Fruit fly (Drosophila melanogaster) whole organism, prepupa: ENCODE results near the gene CG33306.

Experiments
- Blimp-1 ChIP-seq: fragments of 200-800 bp; sonication (Bioruptor generic); optimal IDR thresholded peaks from 3 replicates; lab custom pipeline; 2017; ENCODE audit warnings: missing biosample characterization, missing genetic modification characterization, mild to moderate bottlenecking, moderate library complexity, missing genetic modification reagents
- CG10631 ChIP-seq: fragments of 200-800 bp; sonication (Bioruptor generic); optimal IDR thresholded peaks from 2 replicates; lab custom pipeline; 2016; ENCODE audit warnings: missing biosample characterization, missing genetic modification characterization
- CG10669 ChIP-seq: fragments of 200-800 bp; sonication (Bioruptor generic); optimal IDR thresholded peaks from 3 replicates; lab custom pipeline; 2018; ENCODE audit warnings: missing biosample characterization, mild to moderate bottlenecking, missing genetic modification characterization, moderate library complexity
- CG11902 ChIP-seq: fragments of 200-800 bp; sonication (Bioruptor generic); optimal IDR thresholded peaks from 3 replicates; lab custom pipeline; 2016; ENCODE audit warnings: missing biosample characterization, missing genetic modification characterization
- CG15336 ChIP-seq: fragments of 200-800 bp; sonication (Bioruptor generic); IDR thresholded peaks from 2 replicates; pipeline ENCODE4 v1.3.6; 2022; ENCODE audit warnings: missing biosample characterization, missing genetic modification characterization
- CG16779 ChIP-seq: fragments of 200-800 bp; sonication (Bioruptor generic); optimal IDR thresholded peaks from 3 replicates; lab custom pipeline; 2017; ENCODE audit warnings: missing biosample characterization, mild to moderate bottlenecking, missing genetic modification characterization
- CG3032 ChIP-seq: fragments of 200-800 bp; optimal IDR thresholded peaks from 2 replicates; lab custom pipeline; 2019; ENCODE audit warnings: missing biosample characterization, mild to moderate bottlenecking, missing genetic modification characterization, moderate library complexity
- CG32006 ChIP-seq: fragments of 200-800 bp; sonication (Bioruptor generic); optimal IDR thresholded peaks from 3 replicates; lab custom pipeline; 2017; ENCODE audit warnings: missing biosample characterization, mild to moderate bottlenecking, missing genetic modification characterization
- CG34406 ChIP-seq: fragments of 200-800 bp; sonication (Bioruptor generic); optimal IDR thresholded peaks from 3 replicates; lab custom pipeline; 2016; ENCODE audit warnings: missing biosample characterization, missing genetic modification characterization
- CG3919 ChIP-seq: fragments of 200-800 bp; sonication (Bioruptor generic); optimal IDR thresholded peaks from 3 replicates; lab custom pipeline; 2016; ENCODE audit warnings: missing biosample characterization, missing genetic modification characterization
- CG4318 ChIP-seq: fragments of 200-800 bp; sonication (Bioruptor generic); optimal IDR thresholded peaks from 3 replicates; lab custom pipeline; 2017; ENCODE audit warnings: missing biosample characterization, mild to moderate bottlenecking, missing genetic modification characterization
- CG6163 ChIP-seq: fragments of 200-800 bp; sonication (Bioruptor generic); IDR thresholded peaks from 3 replicates; pipeline ENCODE4 v1.3.6; 2022; ENCODE audit warnings: missing biosample characterization, missing genetic modification characterization
- CG6276 ChIP-seq: fragments of 200-800 bp; sonication (Bioruptor generic); optimal IDR thresholded peaks from 2 replicates; lab custom pipeline; 2017; ENCODE audit warnings: missing biosample characterization, mild to moderate bottlenecking, missing genetic modification characterization
- CG6808 ChIP-seq: fragments of 200-800 bp; sonication (Bioruptor generic); optimal IDR thresholded peaks from 3 replicates; lab custom pipeline; 2017; ENCODE audit warnings: missing biosample characterization, missing genetic modification characterization, mild to moderate bottlenecking, moderate library complexity, missing genetic modification reagents
- CG6854 ChIP-seq: fragments of 200-800 bp; sonication (Bioruptor generic); optimal IDR thresholded peaks from 2 replicates; lab custom pipeline; 2017; ENCODE audit warnings: missing biosample characterization, mild to moderate bottlenecking, missing genetic modification characterization
- CG7368 ChIP-seq: fragments of 200-800 bp; sonication (Bioruptor generic); optimal IDR thresholded peaks from 3 replicates; lab custom pipeline; 2016; ENCODE audit warnings: missing biosample characterization, missing genetic modification characterization
- CG8119 ChIP-seq: fragments of 200-800 bp; sonication (Bioruptor generic); IDR thresholded peaks from 3 replicates; pipeline ENCODE4 v1.3.6; 2022; ENCODE audit warnings: missing biosample characterization, missing genetic modification characterization
- CG8632 ChIP-seq: fragments of 200-800 bp; sonication (Bioruptor generic); optimal IDR thresholded peaks from 3 replicates; lab custom pipeline; 2016; ENCODE audit warnings: missing biosample characterization, missing genetic modification characterization
- CG9139 ChIP-seq: fragments of 200-800 bp; sonication (Bioruptor generic); optimal IDR thresholded peaks from 3 replicates; lab custom pipeline; 2017; ENCODE audit warnings: missing biosample characterization, mild to moderate bottlenecking, missing genetic modification characterization
- Eip75B ChIP-seq: fragments of 200-800 bp; sonication (Bioruptor generic); optimal IDR thresholded peaks from 3 replicates; lab custom pipeline; 2016; ENCODE audit warnings: missing biosample characterization, missing genetic modification characterization
- Eip78C ChIP-seq: fragments of 200-800 bp; sonication (Bioruptor generic); peaks from one replicate; lab custom pipeline; 2016; ENCODE audit warnings: missing biosample characterization, missing genetic modification characterization
- Eip93F ChIP-seq: fragments of 200-800 bp; sonication (Bioruptor generic); optimal IDR thresholded peaks from 2 replicates; lab custom pipeline; 2016; ENCODE audit warnings: missing biosample characterization, mild to moderate bottlenecking, missing genetic modification characterization
- Ets21C ChIP-seq: fragments of 200-800 bp; sonication (Bioruptor generic); optimal IDR thresholded peaks from 3 replicates; lab custom pipeline; 2016; ENCODE audit warnings: missing biosample characterization, missing genetic modification characterization
- Ets96B ChIP-seq: fragments of 200-800 bp; optimal IDR thresholded peaks from 2 replicates; lab custom pipeline; 2019; ENCODE audit warnings: missing biosample characterization, mild to moderate bottlenecking, missing genetic modification characterization, moderate library complexity
- Hr38 ChIP-seq: sonication (Bioruptor generic); optimal IDR thresholded peaks from 2 replicates; lab custom pipeline; 2016; ENCODE audit warnings: missing biosample characterization, missing genetic modification characterization
- Hr39 ChIP-seq: fragments of 200-800 bp; sonication (Bioruptor generic); optimal IDR thresholded peaks from 2 replicates; lab custom pipeline; 2016; ENCODE audit warnings: missing biosample characterization, missing genetic modification characterization
- Hr4 ChIP-seq: fragments of 200-800 bp; sonication (Bioruptor generic); optimal IDR thresholded peaks from 3 replicates; lab custom pipeline; 2016; ENCODE audit warnings: missing biosample characterization, missing genetic modification characterization
- OdsH ChIP-seq: fragments of 200-800 bp; sonication (Bioruptor generic); optimal IDR thresholded peaks from 3 replicates; lab custom pipeline; 2016; ENCODE audit warnings: missing biosample characterization, missing genetic modification characterization
- Sox102F ChIP-seq: fragments of 200-800 bp; sonication (Bioruptor generic); optimal IDR thresholded peaks from 2 replicates; lab custom pipeline; 2016; ENCODE audit warnings: missing biosample characterization, mild to moderate bottlenecking, missing genetic modification characterization
- Sox14 ChIP-seq: fragments of 200-800 bp; sonication (Bioruptor generic); optimal IDR thresholded peaks from 3 replicates; lab custom pipeline; 2016; ENCODE audit warnings: missing biosample characterization, missing genetic modification characterization
- Sox15 ChIP-seq: fragments of 200-800 bp; sonication (Bioruptor generic); optimal IDR thresholded peaks from 3 replicates; lab custom pipeline; 2016; ENCODE audit warnings: missing biosample characterization, missing genetic modification characterization
- achi ChIP-seq: fragments of 200-800 bp; sonication (Bioruptor generic); optimal IDR thresholded peaks from 3 replicates; lab custom pipeline; 2016; ENCODE audit warnings: missing biosample characterization, missing genetic modification characterization
- cyc ChIP-seq: fragments of 200-800 bp; sonication (Bioruptor generic); optimal IDR thresholded peaks from 3 replicates; lab custom pipeline; 2016; ENCODE audit warnings: missing biosample characterization, missing genetic modification characterization
- dac ChIP-seq: fragments of 200-800 bp; sonication (Bioruptor generic); optimal IDR thresholded peaks from 2 replicates; lab custom pipeline; 2017; ENCODE audit warnings: missing biosample characterization, mild to moderate bottlenecking, missing genetic modification characterization
- dsx ChIP-seq: fragments of 200-800 bp; optimal IDR thresholded peaks from 3 replicates; lab custom pipeline; 2019; ENCODE audit warnings: missing biosample characterization, mild to moderate bottlenecking, missing genetic modification characterization, moderate library complexity; ENCODE audit not compliant: poor library complexity, severe bottlenecking
- eg ChIP-seq: fragments of 200-800 bp; sonication (Bioruptor generic); IDR thresholded peaks from 3 replicates; pipeline ENCODE4 v1.3.6; 2022; ENCODE audit warnings: missing biosample characterization, missing genetic modification characterization
- esn ChIP-seq: fragments of 200-800 bp; sonication (Bioruptor generic); optimal IDR thresholded peaks from 2 replicates; lab custom pipeline; 2016; ENCODE audit warnings: missing biosample characterization, mild to moderate bottlenecking, missing genetic modification characterization, moderate library complexity
- fd85E ChIP-seq: fragments of 200-800 bp; sonication (Bioruptor generic); optimal IDR thresholded peaks from 3 replicates; lab custom pipeline; 2016; ENCODE audit warnings: missing biosample characterization, missing genetic modification characterization
- fkh ChIP-seq: fragments of 200-800 bp; sonication (Bioruptor generic); optimal IDR thresholded peaks from 3 replicates; lab custom pipeline; 2017; ENCODE audit warnings: missing biosample characterization, mild to moderate bottlenecking, missing genetic modification characterization, moderate library complexity
- pdm3 ChIP-seq: fragments of 200-800 bp; sonication (Bioruptor generic); optimal IDR thresholded peaks from 3 replicates; lab custom pipeline; 2016; ENCODE audit warnings: missing biosample characterization, missing genetic modification characterization
- salr ChIP-seq, 2 experiments: fragments of 200-800 bp; sonication (Bioruptor generic); optimal IDR thresholded peaks; 3 replicates each; lab custom pipeline; 2016 to 2018; ENCODE audit warnings: missing biosample characterization in 2 of 2, missing genetic modification characterization in 2 of 2, mild to moderate bottlenecking in 1 of 2
- spab ChIP-seq: fragments of 200-800 bp; sonication (Bioruptor generic); optimal IDR thresholded peaks from 2 replicates; lab custom pipeline; 2017; ENCODE audit warnings: missing biosample characterization, mild to moderate bottlenecking, missing genetic modification characterization, missing genetic modification reagents
- ss ChIP-seq, 2 experiments: fragments of 200-800 bp; sonication (Bioruptor generic); optimal IDR thresholded peaks; 2 replicates in 1 of 2; 3 replicates in 1 of 2; lab custom pipeline; 2017 to 2018; ENCODE audit warnings: mild to moderate bottlenecking in 2 of 2, missing biosample characterization in 2 of 2, missing genetic modification characterization in 2 of 2, moderate library complexity in 1 of 2
- svp ChIP-seq: fragments of 200-800 bp; sonication (Bioruptor generic); peaks from one replicate; lab custom pipeline; 2016; ENCODE audit warnings: missing biosample characterization, missing genetic modification characterization
- topi ChIP-seq: fragments of 200-800 bp; sonication (Bioruptor generic); optimal IDR thresholded peaks from 3 replicates; lab custom pipeline; 2016; ENCODE audit warnings: missing biosample characterization, missing genetic modification characterization
- vri ChIP-seq: fragments of 200-800 bp; sonication (Bioruptor generic); optimal IDR thresholded peaks from 3 replicates; lab custom pipeline; 2016; ENCODE audit warnings: missing biosample characterization, mild to moderate bottlenecking, missing genetic modification characterization

CG33306 gene

dm6 chr2L:13886326-13887073 lies 43.0 kb upstream of the CG33306 start (continued):
- TF ChIP-seq Eip93F (peak; percentile 69), CG6854 (GFP tag; lab: Kevin White, UChicago) (peak; percentile 58), fkh (GFP tag; lab: Kevin White, UChicago) (peak; percentile 59), CG7368 (GFP tag; lab: Kevin White, UChicago) (no peak), Eip78C (GFP tag; lab: Kevin White, UChicago) (peak; percentile 20)

- TF ChIP-seq CG8632 (GFP tag; lab: Kevin White, UChicago) (peak; percentile 15), Blimp-1 (peak; percentile 34), Hr4 (GFP tag; lab: Kevin White, UChicago) (no peak), CG3919 (GFP tag; lab: Kevin White, UChicago) (peak; percentile 46), dac (GFP tag; lab: Kevin White, UChicago) (no peak), CG10631 (no peak), pdm3 (GFP tag; lab: Kevin White, UChicago) (peak; percentile 2), cyc (GFP tag; lab: Kevin White, UChicago) (peak; percentile 45), OdsH (GFP tag; lab: Kevin White, UChicago) (peak; percentile 35), CG4318 (GFP tag; lab: Kevin White, UChicago) (no peak), spab (peak; percentile 30), CG6163 (GFP tag; lab: Robert Waterston, UW) (0 out of 3 replicates have a peak, but pooled peaks have one; percentile 6), Eip75B (no peak), svp (peak; percentile 88), CG6854 (GFP tag; lab: Kevin White, UChicago) (no peak), Hr38 (no peak), fkh (GFP tag; lab: Kevin White, UChicago) (no peak), fd85E (no peak), CG3032 (tag; lab: Kevin White, UChicago) (peak; percentile 43), CG11902 (GFP tag; lab: Kevin White, UChicago) (no peak), Ets96B (tag; lab: Kevin White, UChicago) (peak; percentile 15), CG32006 (GFP tag; lab: Kevin White, UChicago) (peak; percentile 12), topi (GFP tag; lab: Kevin White, UChicago) (peak; percentile 58), ss (GFP tag; optimal IDR thresholded peaks at IDR 0.05; lab: Kevin White, UChicago) (peak; percentile 1 to 57), achi (GFP tag; lab: Kevin White, UChicago) (no peak), CG10669 (GFP tag; lab: Kevin White, UChicago) (peak; percentile 29), salr (GFP tag; optimal IDR thresholded peaks at IDR 0.05; lab: Kevin White, UChicago) (peak in 1 of 2 experiments; percentile 5), Eip78C (GFP tag; lab: Kevin White, UChicago) (peak; percentile 90), CG6808 (peak; percentile 63), dsx (GFP tag; lab: Kevin White, UChicago) (no peak), vri (GFP tag; lab: Kevin White, UChicago) (no peak), Ets21C (peak; percentile 17), Sox102F (GFP tag; lab: Kevin White, UChicago) (peak; percentile 46), Sox15 (GFP tag; lab: Kevin White, UChicago) (no peak), Hr39 (GFP tag; lab: Kevin White, UChicago) (peak; percentile 24), eg (GFP tag; lab: Robert Waterston, UW) (no peak), esn (GFP tag; lab: Kevin White, UChicago) (peak; percentile 63), Sox14 (GFP tag; lab: Kevin White, UChicago) (no peak), CG8119 (GFP tag; lab: Robert Waterston, UW) (no peak), CG34406 (GFP tag; lab: Kevin White, UChicago) (peak; percentile 33), CG9139 (GFP tag; lab: Kevin White, UChicago) (no peak), CG7368 (GFP tag; lab: Kevin White, UChicago) (no peak), CG16779 (tag; lab: Kevin White, UChicago) (no peak), CG6276 (peak; percentile 10), Eip93F (no peak), CG15336 (GFP tag; lab: Robert Waterston, UW) (0 out of 2 replicates have a peak, but pooled peaks have one; percentile 7)
Measured at dm6 chr2L:13884678-13885303, 41.2 kb upstream of the CG33306 start.
